Fruit fly (Drosophila melanogaster) whole organism, adult: Measurements from ENCODE around the gene Rpt4.
A peak's percentile ranks its signal among the peaks of the same experiment; 100 is the strongest.

Experiments used
- CG11617 ChIP-seq: fragments of 200-800 bp; sonication (Bioruptor generic); optimal IDR thresholded peaks from 2 replicates; lab custom pipeline; 2017; ENCODE audit warnings: mild to moderate bottlenecking, missing biosample characterization, missing genetic modification reagents, missing genetic modification characterization
- CG12768 ChIP-seq: fragments of 200-800 bp; sonication (Bioruptor generic); optimal IDR thresholded peaks from 2 replicates; lab custom pipeline; 2017; ENCODE audit warnings: missing biosample characterization, missing genetic modification characterization, mild to moderate bottlenecking, moderate library complexity, missing genetic modification reagents
- CG14711 ChIP-seq: fragments of 200-800 bp; sonication (Bioruptor generic); optimal IDR thresholded peaks from 2 replicates; lab custom pipeline; 2018; ENCODE audit warnings: missing biosample characterization, mild to moderate bottlenecking, missing genetic modification characterization, moderate library complexity
- CG1620 ChIP-seq: fragments of 200-800 bp; sonication (Bioruptor generic); optimal IDR thresholded peaks from 2 replicates; lab custom pipeline; 2016; ENCODE audit warnings: missing biosample characterization, missing genetic modification characterization
- CG33017 ChIP-seq: fragments of 200-800 bp; sonication (Bioruptor generic); optimal IDR thresholded peaks from 2 replicates; lab custom pipeline; 2018; ENCODE audit warnings: missing biosample characterization, mild to moderate bottlenecking, missing genetic modification characterization, moderate library complexity
- CG5204 ChIP-seq: fragments of 200-800 bp; sonication (Bioruptor generic); optimal IDR thresholded peaks from 2 replicates; lab custom pipeline; 2016; ENCODE audit warnings: missing biosample characterization, missing genetic modification characterization
- CG7045 ChIP-seq: fragments of 200-800 bp; sonication (Bioruptor generic); optimal IDR thresholded peaks from 2 replicates; lab custom pipeline; 2017; ENCODE audit warnings: missing biosample characterization, mild to moderate bottlenecking, missing genetic modification characterization
- CG7101 ChIP-seq: fragments of 200-800 bp; sonication (Bioruptor generic); optimal IDR thresholded peaks from 2 replicates; lab custom pipeline; 2018; ENCODE audit warnings: missing biosample characterization, mild to moderate bottlenecking, missing genetic modification characterization, moderate library complexity
- Clk ChIP-seq: fragments of 200-800 bp; sonication (Bioruptor generic); optimal IDR thresholded peaks from 2 replicates; lab custom pipeline; 2017; ENCODE audit warnings: missing biosample characterization, missing genetic modification characterization
- Crg-1 ChIP-seq: fragments of 200-800 bp; sonication (Bioruptor generic); optimal IDR thresholded peaks from 2 replicates; lab custom pipeline; 2016; ENCODE audit warnings: missing biosample characterization, missing genetic modification characterization
- Hr96 ChIP-seq: fragments of 200-800 bp; sonication (Bioruptor generic); optimal IDR thresholded peaks from 2 replicates; lab custom pipeline; 2016; ENCODE audit warnings: missing biosample characterization, missing genetic modification characterization
- Mnt ChIP-seq: fragments of 200-800 bp; sonication (Bioruptor generic); optimal IDR thresholded peaks from 2 replicates; lab custom pipeline; 2016; ENCODE audit warnings: missing biosample characterization, mild to moderate bottlenecking, missing genetic modification characterization
- bab1 ChIP-seq: fragments of 200-800 bp; sonication (Bioruptor generic); optimal IDR thresholded peaks from 3 replicates; lab custom pipeline; 2019; ENCODE audit warnings: missing biosample characterization, mild to moderate bottlenecking, missing genetic modification characterization, moderate library complexity
- cic ChIP-seq: fragments of 200-800 bp; sonication (Bioruptor generic); optimal IDR thresholded peaks from 2 replicates; lab custom pipeline; 2017; ENCODE audit warnings: missing biosample characterization, mild to moderate bottlenecking, missing genetic modification characterization, moderate library complexity
- cnc ChIP-seq, 2 experiments: fragments of >200 bp; optimal IDR thresholded peaks; 2 replicates each; lab custom pipeline; 2017
- kay ChIP-seq: fragments of 200-800 bp; sonication (Bioruptor generic); peaks from one replicate; lab custom pipeline; 2016; ENCODE audit warnings: missing biosample characterization, missing genetic modification characterization, borderline replicate concordance
- ovo ChIP-seq: fragments of 200-800 bp; sonication (Bioruptor generic); optimal IDR thresholded peaks from 2 replicates; lab custom pipeline; 2016; ENCODE audit warnings: missing biosample characterization, missing genetic modification characterization
- pad ChIP-seq: fragments of 200-800 bp; sonication (Bioruptor generic); optimal IDR thresholded peaks from 3 replicates; lab custom pipeline; 2017; ENCODE audit warnings: missing biosample characterization, missing genetic modification characterization, mild to moderate bottlenecking, moderate library complexity, missing genetic modification reagents
- tj ChIP-seq: fragments of 200-800 bp; sonication (Bioruptor generic); optimal IDR thresholded peaks from 3 replicates; lab custom pipeline; 2017; ENCODE audit warnings: missing biosample characterization, mild to moderate bottlenecking, missing genetic modification characterization, moderate library complexity
- toe ChIP-seq: fragments of 200-800 bp; sonication (Bioruptor generic); optimal IDR thresholded peaks from 2 replicates; lab custom pipeline; 2016; ENCODE audit warnings: missing biosample characterization, missing genetic modification characterization

Gene Rpt4

dm6 chrX:6311516-6311915, 20.5 kb upstream of the Rpt4 start:
- no peak for TF ChIP-seq Clk (GFP tag; lab: Kevin White, UChicago)
- no peak for TF ChIP-seq Hr96
- no peak for TF ChIP-seq pad (GFP tag; lab: Kevin White, UChicago)
- no peak for TF ChIP-seq CG11617 (GFP tag; lab: Kevin White, UChicago)
- no peak for TF ChIP-seq Crg-1
- no peak for TF ChIP-seq CG14711 (tag; lab: Kevin White, UChicago)
- no peak for TF ChIP-seq tj (GFP tag; lab: Kevin White, UChicago)
- no peak for TF ChIP-seq kay (GFP tag; lab: Kevin White, UChicago)
- no peak for TF ChIP-seq bab1 (GFP tag; lab: Kevin White, UChicago)
- no peak for TF ChIP-seq cic (GFP tag; lab: Kevin White, UChicago)
- TF ChIP-seq Mnt (GFP tag; lab: Kevin White, UChicago): no peak
- TF ChIP-seq CG12768 (GFP tag; lab: Kevin White, UChicago): no peak
- no peak for TF ChIP-seq CG5204
- TF ChIP-seq cnc (optimal IDR thresholded peaks at IDR 0.05; lab: Kevin White, UChicago): no peak
- TF ChIP-seq ovo (GFP tag; lab: Kevin White, UChicago): no peak
- TF ChIP-seq CG33017: no peak
- no peak for TF ChIP-seq toe
- no peak for TF ChIP-seq CG7101
- TF ChIP-seq CG7045 (GFP tag; lab: Kevin White, UChicago): no peak
- no peak for TF ChIP-seq CG1620 (GFP tag; lab: Kevin White, UChicago)

DNA sequence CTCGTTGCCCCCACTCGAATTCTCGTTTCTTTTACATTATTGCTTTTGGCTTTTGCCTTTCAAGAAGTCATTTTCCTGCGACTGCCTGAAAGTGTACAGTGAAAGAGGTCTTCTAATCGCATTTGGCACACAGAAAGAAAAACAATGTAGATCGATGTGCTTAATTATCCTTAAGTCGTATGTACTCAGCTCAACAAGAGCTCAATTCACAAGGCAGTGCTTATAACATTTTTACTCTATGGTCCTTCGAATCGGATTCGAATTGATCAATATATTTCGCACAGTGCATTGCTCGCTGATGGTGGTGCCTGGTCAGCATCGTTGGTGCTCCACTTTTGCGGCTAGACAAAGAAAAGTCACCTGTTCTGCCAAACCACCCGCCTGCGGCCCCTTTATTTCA, 19.4 kb upstream of the Rpt4 start:
- TF ChIP-seq ovo (GFP tag; lab: Kevin White, UChicago): no peak
- no peak for TF ChIP-seq tj (GFP tag; lab: Kevin White, UChicago)
- TF ChIP-seq CG5204: no peak

DNA sequence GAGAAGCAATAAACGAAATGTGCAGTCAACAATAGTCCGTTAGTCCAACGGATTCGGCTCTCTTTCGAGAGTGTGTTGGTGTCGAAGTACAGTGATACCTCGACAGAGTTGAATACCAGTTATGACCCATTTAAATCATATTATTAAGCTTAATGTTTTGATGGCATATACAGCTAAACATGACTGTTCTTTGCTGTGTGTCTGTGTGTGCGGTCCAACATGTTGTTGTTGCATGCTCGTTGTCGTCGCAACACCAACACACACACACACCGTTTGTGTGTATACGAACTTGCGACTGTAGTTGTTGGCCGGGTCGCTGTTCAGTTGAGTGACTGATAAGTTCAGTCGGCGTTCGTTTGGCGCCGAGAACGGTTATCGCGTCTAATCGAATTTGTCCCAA, 17.8 kb upstream of the Rpt4 start, which contains the start of gene CG15894:
Gene CG15894 (plus strand): TSS at position 361 of the 400 bp plus-strand sequence.
- TF ChIP-seq CG5204: no peak
- TF ChIP-seq Mnt (GFP tag; lab: Kevin White, UChicago): no peak
- TF ChIP-seq CG1620 (GFP tag; lab: Kevin White, UChicago): no peak
- TF ChIP-seq kay (GFP tag; lab: Kevin White, UChicago): peak; percentile 21
- TF ChIP-seq Clk (GFP tag; lab: Kevin White, UChicago): no peak
- TF ChIP-seq CG11617 (GFP tag; lab: Kevin White, UChicago): no peak
- no peak for TF ChIP-seq Crg-1
- no peak for TF ChIP-seq toe
- no peak for TF ChIP-seq Hr96
- peak; percentile 29 for TF ChIP-seq CG7101
- no peak for TF ChIP-seq CG14711 (tag; lab: Kevin White, UChicago)
- no peak for TF ChIP-seq cic (GFP tag; lab: Kevin White, UChicago)
- no peak for TF ChIP-seq cnc (optimal IDR thresholded peaks at IDR 0.05; lab: Kevin White, UChicago)
- TF ChIP-seq CG12768 (GFP tag; lab: Kevin White, UChicago): peak; percentile 21
- TF ChIP-seq tj (GFP tag; lab: Kevin White, UChicago): no peak
- no peak for TF ChIP-seq bab1 (GFP tag; lab: Kevin White, UChicago)
- TF ChIP-seq CG7045 (GFP tag; lab: Kevin White, UChicago): no peak
- no peak for TF ChIP-seq ovo (GFP tag; lab: Kevin White, UChicago)

dm6 chrX:6305317-6305716, 14.3 kb upstream of the Rpt4 start:
- no peak for TF ChIP-seq bab1 (GFP tag; lab: Kevin White, UChicago)
- no peak for TF ChIP-seq CG7045 (GFP tag; lab: Kevin White, UChicago)
- no peak for TF ChIP-seq Mnt (GFP tag; lab: Kevin White, UChicago)
- TF ChIP-seq CG14711 (tag; lab: Kevin White, UChicago): no peak
- no peak for TF ChIP-seq CG11617 (GFP tag; lab: Kevin White, UChicago)
- no peak for TF ChIP-seq Hr96
- TF ChIP-seq kay (GFP tag; lab: Kevin White, UChicago): no peak
- no peak for TF ChIP-seq tj (GFP tag; lab: Kevin White, UChicago)
- no peak for TF ChIP-seq CG5204
- no peak for TF ChIP-seq cnc (optimal IDR thresholded peaks at IDR 0.05; lab: Kevin White, UChicago)
- no peak for TF ChIP-seq CG12768 (GFP tag; lab: Kevin White, UChicago)
- no peak for TF ChIP-seq CG33017
- no peak for TF ChIP-seq Clk (GFP tag; lab: Kevin White, UChicago)
- no peak for TF ChIP-seq toe

- no peak for TF ChIP-seq cic (GFP tag; lab: Kevin White, UChicago)
- TF ChIP-seq ovo (GFP tag; lab: Kevin White, UChicago): no peak
- TF ChIP-seq CG11617 (GFP tag; lab: Kevin White, UChicago): no peak
- TF ChIP-seq CG5204: no peak
- TF ChIP-seq Hr96: no peak
- TF ChIP-seq pad (GFP tag; lab: Kevin White, UChicago): no peak
- no peak for TF ChIP-seq CG1620 (GFP tag; lab: Kevin White, UChicago)
- TF ChIP-seq cnc (optimal IDR thresholded peaks at IDR 0.05; lab: Kevin White, UChicago): no peak
- TF ChIP-seq bab1 (GFP tag; lab: Kevin White, UChicago): no peak
- no peak for TF ChIP-seq kay (GFP tag; lab: Kevin White, UChicago)
- no peak for TF ChIP-seq toe
- TF ChIP-seq CG7101: no peak
- no peak for TF ChIP-seq CG33017
- TF ChIP-seq CG14711 (tag; lab: Kevin White, UChicago): no peak
- TF ChIP-seq Crg-1: no peak
- TF ChIP-seq CG7045 (GFP tag; lab: Kevin White, UChicago): no peak
- TF ChIP-seq tj (GFP tag; lab: Kevin White, UChicago): no peak
These were observed 13.2 kb upstream of the Rpt4 start for dm6 chrX:6304203-6304602.

DNA sequence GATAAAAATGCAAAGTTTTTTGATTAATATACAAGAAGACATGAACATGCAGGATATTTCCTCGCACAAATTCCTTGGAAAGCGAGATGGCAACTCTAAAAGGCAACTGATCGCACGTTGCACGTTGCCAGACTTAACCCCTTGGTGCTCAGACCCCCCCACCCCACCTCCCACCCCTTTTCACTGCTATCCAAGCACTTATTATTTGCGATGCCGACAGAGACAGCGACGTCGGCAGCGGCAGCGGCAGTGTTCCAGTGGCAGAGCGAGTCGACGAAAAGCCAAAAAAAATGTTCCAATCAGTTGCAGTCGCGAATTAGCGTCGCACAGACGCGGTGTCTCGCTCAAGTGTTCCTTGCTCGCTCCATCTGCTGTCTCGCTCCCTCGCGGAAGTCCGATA, 12.6 kb upstream of the Rpt4 start, which contains the start of gene CG3823:
Gene CG3823 (plus strand): TSS at position 301 of the 400 bp plus-strand sequence.
- TF ChIP-seq bab1 (GFP tag; lab: Kevin White, UChicago) (no peak), Mnt (GFP tag; lab: Kevin White, UChicago) (no peak), tj (GFP tag; lab: Kevin White, UChicago) (peak; percentile 65)
